Fruit fly (Drosophila melanogaster) whole organism, adult: ENCODE results near the gene Cep135.

ENCODE experiments used
- CG11617 ChIP-seq: fragments of 200-800 bp; sonication (Bioruptor generic); optimal IDR thresholded peaks from 2 replicates; lab custom pipeline; 2017; ENCODE audit warnings: mild to moderate bottlenecking, missing biosample characterization, missing genetic modification reagents, missing genetic modification characterization
- CG12768 ChIP-seq: fragments of 200-800 bp; sonication (Bioruptor generic); optimal IDR thresholded peaks from 2 replicates; lab custom pipeline; 2017; ENCODE audit warnings: missing biosample characterization, missing genetic modification characterization, mild to moderate bottlenecking, moderate library complexity, missing genetic modification reagents
- CG14711 ChIP-seq: fragments of 200-800 bp; sonication (Bioruptor generic); optimal IDR thresholded peaks from 2 replicates; lab custom pipeline; 2018; ENCODE audit warnings: missing biosample characterization, mild to moderate bottlenecking, missing genetic modification characterization, moderate library complexity
- CG1620 ChIP-seq: fragments of 200-800 bp; sonication (Bioruptor generic); optimal IDR thresholded peaks from 2 replicates; lab custom pipeline; 2016; ENCODE audit warnings: missing biosample characterization, missing genetic modification characterization
- CG33017 ChIP-seq: fragments of 200-800 bp; sonication (Bioruptor generic); optimal IDR thresholded peaks from 2 replicates; lab custom pipeline; 2018; ENCODE audit warnings: missing biosample characterization, mild to moderate bottlenecking, missing genetic modification characterization, moderate library complexity
- CG5204 ChIP-seq: fragments of 200-800 bp; sonication (Bioruptor generic); optimal IDR thresholded peaks from 2 replicates; lab custom pipeline; 2016; ENCODE audit warnings: missing biosample characterization, missing genetic modification characterization
- CG7045 ChIP-seq: fragments of 200-800 bp; sonication (Bioruptor generic); optimal IDR thresholded peaks from 2 replicates; lab custom pipeline; 2017; ENCODE audit warnings: missing biosample characterization, mild to moderate bottlenecking, missing genetic modification characterization
- CG7101 ChIP-seq: fragments of 200-800 bp; sonication (Bioruptor generic); optimal IDR thresholded peaks from 2 replicates; lab custom pipeline; 2018; ENCODE audit warnings: missing biosample characterization, mild to moderate bottlenecking, missing genetic modification characterization, moderate library complexity
- Clk ChIP-seq: fragments of 200-800 bp; sonication (Bioruptor generic); optimal IDR thresholded peaks from 2 replicates; lab custom pipeline; 2017; ENCODE audit warnings: missing biosample characterization, missing genetic modification characterization
- Crg-1 ChIP-seq: fragments of 200-800 bp; sonication (Bioruptor generic); optimal IDR thresholded peaks from 2 replicates; lab custom pipeline; 2016; ENCODE audit warnings: missing biosample characterization, missing genetic modification characterization
- Hr96 ChIP-seq: fragments of 200-800 bp; sonication (Bioruptor generic); optimal IDR thresholded peaks from 2 replicates; lab custom pipeline; 2016; ENCODE audit warnings: missing biosample characterization, missing genetic modification characterization
- Mnt ChIP-seq: fragments of 200-800 bp; sonication (Bioruptor generic); optimal IDR thresholded peaks from 2 replicates; lab custom pipeline; 2016; ENCODE audit warnings: missing biosample characterization, mild to moderate bottlenecking, missing genetic modification characterization
- bab1 ChIP-seq: fragments of 200-800 bp; sonication (Bioruptor generic); optimal IDR thresholded peaks from 3 replicates; lab custom pipeline; 2019; ENCODE audit warnings: missing biosample characterization, mild to moderate bottlenecking, missing genetic modification characterization, moderate library complexity
- cic ChIP-seq: fragments of 200-800 bp; sonication (Bioruptor generic); optimal IDR thresholded peaks from 2 replicates; lab custom pipeline; 2017; ENCODE audit warnings: missing biosample characterization, mild to moderate bottlenecking, missing genetic modification characterization, moderate library complexity
- cnc ChIP-seq, 2 experiments: fragments of >200 bp; optimal IDR thresholded peaks; 2 replicates each; lab custom pipeline; 2017
- kay ChIP-seq: fragments of 200-800 bp; sonication (Bioruptor generic); peaks from one replicate; lab custom pipeline; 2016; ENCODE audit warnings: missing biosample characterization, missing genetic modification characterization, borderline replicate concordance
- ovo ChIP-seq: fragments of 200-800 bp; sonication (Bioruptor generic); optimal IDR thresholded peaks from 2 replicates; lab custom pipeline; 2016; ENCODE audit warnings: missing biosample characterization, missing genetic modification characterization
- pad ChIP-seq: fragments of 200-800 bp; sonication (Bioruptor generic); optimal IDR thresholded peaks from 3 replicates; lab custom pipeline; 2017; ENCODE audit warnings: missing biosample characterization, missing genetic modification characterization, mild to moderate bottlenecking, moderate library complexity, missing genetic modification reagents
- tj ChIP-seq: fragments of 200-800 bp; sonication (Bioruptor generic); optimal IDR thresholded peaks from 3 replicates; lab custom pipeline; 2017; ENCODE audit warnings: missing biosample characterization, mild to moderate bottlenecking, missing genetic modification characterization, moderate library complexity
- toe ChIP-seq: fragments of 200-800 bp; sonication (Bioruptor generic); optimal IDR thresholded peaks from 2 replicates; lab custom pipeline; 2016; ENCODE audit warnings: missing biosample characterization, missing genetic modification characterization

The Cep135 gene

dm6 chr3L:15143108-15143507 lies 26.6 kb downstream of the Cep135 start:
- TF ChIP-seq kay (no peak), CG12768 (GFP tag; lab: Kevin White, UChicago) (no peak), CG11617 (no peak), CG33017 (tag; lab: Kevin White, UChicago) (no peak), Crg-1 (no peak), Hr96 (GFP tag; lab: Kevin White, UChicago) (no peak)

- TF ChIP-seq tj (GFP tag; lab: Kevin White, UChicago) (peak; percentile 18), CG1620 (GFP tag; lab: Kevin White, UChicago) (peak; percentile 18), CG11617 (no peak), Hr96 (GFP tag; lab: Kevin White, UChicago) (no peak), kay (peak; percentile 74), Mnt (GFP tag; lab: Kevin White, UChicago) (peak; percentile 21)
Observed at dm6 chr3L:15143638-15144600, 27.4 kb downstream of the Cep135 start, which contains the start of the genes CG32147 and Pex3. CG32147 (minus strand) TSS chr3L:15144059. Pex3 (plus strand) TSS chr3L:15144355.

dm6 chr3L:15146643-15147187 lies 30.2 kb downstream of the Cep135 start, which contains the start of gene FucTA:
FucTA (plus strand) TSS chr3L:15147137.
- no peak for TF ChIP-seq CG12768 (GFP tag; lab: Kevin White, UChicago)
- peak; percentile 25 for TF ChIP-seq ovo (GFP tag; lab: Kevin White, UChicago)
- TF ChIP-seq bab1 (GFP tag; lab: Kevin White, UChicago): no peak

dm6 chr3L:15150028-15150427 lies 33.5 kb downstream of the Cep135 start:
- no peak for TF ChIP-seq CG14711 (tag; lab: Kevin White, UChicago)
- TF ChIP-seq CG11617: no peak
- no peak for TF ChIP-seq Mnt (GFP tag; lab: Kevin White, UChicago)
- TF ChIP-seq CG7045 (GFP tag; lab: Kevin White, UChicago): no peak
- no peak for TF ChIP-seq CG7101 (tag; lab: Kevin White, UChicago)
- no peak for TF ChIP-seq bab1 (GFP tag; lab: Kevin White, UChicago)
- TF ChIP-seq cnc (optimal IDR thresholded peaks at IDR 0.05; lab: Kevin White, UChicago): no peak
- no peak for TF ChIP-seq toe (GFP tag; lab: Kevin White, UChicago)
- TF ChIP-seq Crg-1: no peak
- TF ChIP-seq Hr96 (GFP tag; lab: Kevin White, UChicago): no peak

- TF ChIP-seq CG33017 (tag; lab: Kevin White, UChicago) (no peak), pad (GFP tag; lab: Kevin White, UChicago) (peak; percentile 48), CG1620 (GFP tag; lab: Kevin White, UChicago) (peak; percentile 59), Hr96 (GFP tag; lab: Kevin White, UChicago) (peak; percentile 68), CG7101 (tag; lab: Kevin White, UChicago) (peak; percentile 50), CG5204 (no peak), Mnt (GFP tag; lab: Kevin White, UChicago) (no peak), ovo (GFP tag; lab: Kevin White, UChicago) (peak; percentile 13), tj (GFP tag; lab: Kevin White, UChicago) (peak; percentile 30), CG12768 (GFP tag; lab: Kevin White, UChicago) (peak; percentile 58), cnc (optimal IDR thresholded peaks at IDR 0.05; lab: Kevin White, UChicago) (no peak), bab1 (GFP tag; lab: Kevin White, UChicago) (no peak), Clk (GFP tag; lab: Kevin White, UChicago) (peak; percentile 22), Crg-1 (no peak), CG7045 (GFP tag; lab: Kevin White, UChicago) (peak; percentile 67), toe (GFP tag; lab: Kevin White, UChicago) (peak; percentile 84), kay (no peak), cic (no peak), CG11617 (peak; percentile 60), CG14711 (tag; lab: Kevin White, UChicago) (peak; percentile 54)
Observed at dm6 chr3L:15158330-15159114, 42.0 kb downstream of the Cep135 start, which contains the start of the genes Msh6 and Prp31. Msh6 (minus strand) TSS chr3L:15158562. Prp31 (plus strand) TSS chr3L:15159100.

dm6 chr3L:15161549-15161948 lies 45.0 kb downstream of the Cep135 start, which contains the start of gene CG6878:
CG6878 (plus strand) TSS chr3L:15161817.
- peak; percentile 56 for TF ChIP-seq Mnt (GFP tag; lab: Kevin White, UChicago)
- TF ChIP-seq CG7101 (tag; lab: Kevin White, UChicago): peak; percentile 42
- TF ChIP-seq Crg-1: no peak
- peak; percentile 44 for TF ChIP-seq bab1 (GFP tag; lab: Kevin White, UChicago)
